Fruit fly (Drosophila melanogaster): ENCODE results near the gene CG32719.

DNA sequence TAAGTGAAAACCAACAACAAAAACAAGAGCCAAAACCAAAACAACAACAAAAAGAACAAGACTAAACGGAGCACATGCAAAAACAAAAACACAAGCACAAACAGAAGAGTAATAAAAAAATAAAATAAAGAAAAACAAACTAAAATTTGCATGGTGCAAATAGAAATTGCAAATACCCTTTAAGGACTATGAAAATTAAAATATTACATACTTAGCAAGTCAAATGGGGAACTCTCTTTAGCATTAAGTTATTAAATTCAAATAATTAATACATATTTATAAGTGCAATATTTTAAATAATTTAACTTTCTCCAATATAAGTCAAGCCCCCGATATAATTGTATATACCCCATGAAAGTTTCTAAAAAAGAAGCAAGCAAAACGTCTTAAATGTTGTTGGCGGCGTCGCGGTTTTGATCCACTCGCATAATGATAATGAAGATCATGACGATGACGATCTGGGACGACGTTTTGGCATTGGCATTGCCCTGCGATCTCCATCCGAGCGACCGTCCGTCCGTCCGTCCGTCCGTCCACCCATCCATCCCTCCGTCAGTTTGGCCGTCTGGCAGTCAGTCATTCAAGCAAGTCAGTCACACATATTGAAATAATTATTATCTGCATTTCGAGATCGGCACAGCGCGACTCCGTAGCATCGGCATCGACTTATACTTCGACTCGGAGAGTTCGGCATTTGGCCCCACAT is 6.9 kb downstream of the CG32719 start:
- TF ChIP-seq CG8301 (tag; optimal IDR thresholded peaks at IDR 0.05) (peak; percentile 37), Ets98B (GFP tag; IDR thresholded peaks at IDR 0.05) (no peak), D1 (tag; optimal IDR thresholded peaks at IDR 0.05) (peak; percentile 64), CG10348 (GFP tag; IDR thresholded peaks at IDR 0.05) (no peak), Pif1A (GFP tag; optimal IDR thresholded peaks at IDR 0.05) (peak; percentile 4), CG32121 (GFP tag; IDR thresholded peaks at IDR 0.05) (no peak), CG15710 (tag; optimal IDR thresholded peaks at IDR 0.05) (peak; percentile 81), CG14655 (GFP tag; optimal IDR thresholded peaks at IDR 0.05) (peak; percentile 70), fd96Ca (GFP tag; IDR thresholded peaks at IDR 0.05) (no peak), CG8159 (tag; optimal IDR thresholded peaks at IDR 0.05) (peak; percentile 84)

All from whole organism, pupa.